Worm (Caenorhabditis elegans): Measurements from ENCODE around the gene str-232.

str-232 gene

ce11 chrV:16031571-16031970 lies 16.0 kb upstream of the str-232 start, which contains the start of gene T10C6.7:
Gene T10C6.7, minus strand, starts transcription at chrV:16031713.
- TF ChIP-seq B0310.2 (tag; optimal IDR thresholded peaks at IDR 0.05): no peak
- TF ChIP-seq F13C5.2 (tag; optimal IDR thresholded peaks at IDR 0.05): no peak
- no peak for TF ChIP-seq tra-4 (tag; optimal IDR thresholded peaks at IDR 0.05)
- no peak for TF ChIP-seq hnd-1 (tag; optimal IDR thresholded peaks at IDR 0.05)
- TF ChIP-seq sea-1 (GFP tag; conservative IDR thresholded peaks at IDR 0.05): no peak
- TF ChIP-seq scrt-1 (GFP tag; IDR thresholded peaks at IDR 0.05): no peak
- TF ChIP-seq ama-1 (optimal IDR thresholded peaks at IDR 0.05): no peak
- no peak for TF ChIP-seq pes-1 (GFP tag; IDR thresholded peaks at IDR 0.05)
- no peak for TF ChIP-seq flt-1 (GFP tag; IDR thresholded peaks at IDR 0.05)
- no peak for TF ChIP-seq ceh-13 (GFP tag; optimal IDR thresholded peaks at IDR 0.05)
- TF ChIP-seq tbx-11 (GFP tag; IDR thresholded peaks at IDR 0.05): no peak

- TF ChIP-seq scrt-1 (GFP tag; IDR thresholded peaks at IDR 0.05) (no peak), flt-1 (GFP tag; IDR thresholded peaks at IDR 0.05) (no peak), ceh-36 (tag; optimal IDR thresholded peaks at IDR 0.05) (no peak), tbx-37 (GFP tag; conservative IDR thresholded peaks at IDR 0.05) (no peak)
Observed at ce11 chrV:16029237-16029636, 13.7 kb upstream of the str-232 start.

ce11 chrV:16024917-16025316 lies 9.4 kb upstream of the str-232 start:
- TF ChIP-seq tra-4 (tag; optimal IDR thresholded peaks at IDR 0.05): no peak
- TF ChIP-seq sea-1 (GFP tag; conservative IDR thresholded peaks at IDR 0.05): no peak
- no peak for TF ChIP-seq hmbx-1 (tag; optimal IDR thresholded peaks at IDR 0.05)
- no peak for TF ChIP-seq B0310.2 (tag; optimal IDR thresholded peaks at IDR 0.05)
- no peak for TF ChIP-seq F13C5.2 (tag; optimal IDR thresholded peaks at IDR 0.05)

- TF ChIP-seq hmbx-1 (tag; optimal IDR thresholded peaks at IDR 0.05) (no peak), ceh-13 (GFP tag; optimal IDR thresholded peaks at IDR 0.05) (no peak), tbx-11 (GFP tag; IDR thresholded peaks at IDR 0.05) (no peak), F13C5.2 (tag; optimal IDR thresholded peaks at IDR 0.05) (no peak), tbx-37 (GFP tag; conservative IDR thresholded peaks at IDR 0.05) (no peak), sea-1 (GFP tag; conservative IDR thresholded peaks at IDR 0.05) (no peak), aly-1 (tag; optimal IDR thresholded peaks at IDR 0.05) (no peak), ceh-36 (tag; optimal IDR thresholded peaks at IDR 0.05) (no peak), ets-7 (tag; optimal IDR thresholded peaks at IDR 0.05) (no peak), ama-1 (optimal IDR thresholded peaks at IDR 0.05) (no peak), flt-1 (GFP tag; IDR thresholded peaks at IDR 0.05) (no peak), scrt-1 (GFP tag; IDR thresholded peaks at IDR 0.05) (no peak), B0310.2 (tag; optimal IDR thresholded peaks at IDR 0.05) (no peak), hmg-4 (GFP tag; optimal IDR thresholded peaks at IDR 0.05) (no peak)
Observed at ce11 chrV:16024300-16024699, 8.7 kb upstream of the str-232 start, which contains the start of gene T10C6.6. Gene T10C6.6, plus strand, starts transcription at chrV:16024326.

ce11 chrV:16023559-16023958 lies 8.0 kb upstream of the str-232 start:
- no peak for TF ChIP-seq B0310.2 (tag; optimal IDR thresholded peaks at IDR 0.05)
- no peak for TF ChIP-seq sea-1 (GFP tag; conservative IDR thresholded peaks at IDR 0.05)
- no peak for TF ChIP-seq tbx-11 (GFP tag; IDR thresholded peaks at IDR 0.05)
- no peak for TF ChIP-seq hmbx-1 (tag; optimal IDR thresholded peaks at IDR 0.05)
- TF ChIP-seq ets-7 (tag; optimal IDR thresholded peaks at IDR 0.05): no peak
- no peak for TF ChIP-seq ceh-36 (tag; optimal IDR thresholded peaks at IDR 0.05)
- TF ChIP-seq hnd-1 (tag; optimal IDR thresholded peaks at IDR 0.05): no peak
- no peak for TF ChIP-seq F13C5.2 (tag; optimal IDR thresholded peaks at IDR 0.05)
- no peak for TF ChIP-seq tra-4 (tag; optimal IDR thresholded peaks at IDR 0.05)
- TF ChIP-seq pes-1 (GFP tag; IDR thresholded peaks at IDR 0.05): no peak
- TF ChIP-seq hmg-4 (GFP tag; optimal IDR thresholded peaks at IDR 0.05): no peak

- TF ChIP-seq hmbx-1 (tag; optimal IDR thresholded peaks at IDR 0.05) (no peak), ceh-13 (GFP tag; optimal IDR thresholded peaks at IDR 0.05) (no peak)
Observed at ce11 chrV:16023051-16023450, 7.5 kb upstream of the str-232 start, which contains the start of gene cwc-15. Gene cwc-15, plus strand, starts transcription at chrV:16023351.

ce11 chrV:16022600-16022999 lies 7.0 kb upstream of the str-232 start:
- TF ChIP-seq tbx-37 (GFP tag; conservative IDR thresholded peaks at IDR 0.05) (peak; percentile 83), aly-1 (tag; optimal IDR thresholded peaks at IDR 0.05) (no peak), F13C5.2 (tag; optimal IDR thresholded peaks at IDR 0.05) (no peak), ceh-36 (tag; optimal IDR thresholded peaks at IDR 0.05) (no peak), ceh-13 (GFP tag; optimal IDR thresholded peaks at IDR 0.05) (no peak), tra-4 (tag; optimal IDR thresholded peaks at IDR 0.05) (no peak), scrt-1 (GFP tag; IDR thresholded peaks at IDR 0.05) (no peak), hmg-4 (GFP tag; optimal IDR thresholded peaks at IDR 0.05) (no peak), B0310.2 (tag; optimal IDR thresholded peaks at IDR 0.05) (no peak)

ce11 chrV:16020042-16020441 lies 4.5 kb upstream of the str-232 start, which contains the start of gene srx-44:
Gene srx-44, plus strand, starts transcription at chrV:16020342.
- no peak for TF ChIP-seq ceh-13 (GFP tag; optimal IDR thresholded peaks at IDR 0.05)
- TF ChIP-seq pes-1 (GFP tag; IDR thresholded peaks at IDR 0.05): no peak
- TF ChIP-seq tra-4 (tag; optimal IDR thresholded peaks at IDR 0.05): no peak
- TF ChIP-seq ceh-36 (tag; optimal IDR thresholded peaks at IDR 0.05): no peak
- no peak for TF ChIP-seq tbx-37 (GFP tag; conservative IDR thresholded peaks at IDR 0.05)
- no peak for TF ChIP-seq hnd-1 (tag; optimal IDR thresholded peaks at IDR 0.05)
- no peak for TF ChIP-seq hmbx-1 (tag; optimal IDR thresholded peaks at IDR 0.05)
- TF ChIP-seq B0310.2 (tag; optimal IDR thresholded peaks at IDR 0.05): no peak
- TF ChIP-seq sea-1 (GFP tag; conservative IDR thresholded peaks at IDR 0.05): no peak
- no peak for TF ChIP-seq tbx-11 (GFP tag; IDR thresholded peaks at IDR 0.05)
- TF ChIP-seq hmg-4 (GFP tag; optimal IDR thresholded peaks at IDR 0.05): no peak
- no peak for TF ChIP-seq flt-1 (GFP tag; IDR thresholded peaks at IDR 0.05)
- TF ChIP-seq ets-7 (tag; optimal IDR thresholded peaks at IDR 0.05): no peak
- TF ChIP-seq aly-1 (tag; optimal IDR thresholded peaks at IDR 0.05): no peak
- no peak for TF ChIP-seq F13C5.2 (tag; optimal IDR thresholded peaks at IDR 0.05)
- TF ChIP-seq ama-1 (optimal IDR thresholded peaks at IDR 0.05): no peak
- TF ChIP-seq scrt-1 (GFP tag; IDR thresholded peaks at IDR 0.05): no peak
